Fruit fly (Drosophila melanogaster): ENCODE measurements around the gene CG12795.

CG12795 gene

dm6 chr2L:3475168-3475567 lies 22.9 kb downstream of the CG12795 start:
- TF ChIP-seq CG7045 (GFP tag; optimal IDR thresholded peaks at IDR 0.05) (no peak), Crg-1 (GFP tag; optimal IDR thresholded peaks at IDR 0.05) (no peak), CG33017 (tag; optimal IDR thresholded peaks at IDR 0.05) (no peak), bab1 (GFP tag; optimal IDR thresholded peaks at IDR 0.05) (no peak), CG7101 (tag; optimal IDR thresholded peaks at IDR 0.05) (no peak), toe (GFP tag; optimal IDR thresholded peaks at IDR 0.05) (no peak), CG12768 (GFP tag; optimal IDR thresholded peaks at IDR 0.05) (no peak), cic (GFP tag; optimal IDR thresholded peaks at IDR 0.05) (no peak), pad (GFP tag; optimal IDR thresholded peaks at IDR 0.05) (no peak), CG5204 (GFP tag; optimal IDR thresholded peaks at IDR 0.05) (no peak), tj (GFP tag; optimal IDR thresholded peaks at IDR 0.05) (no peak), CG14711 (tag; optimal IDR thresholded peaks at IDR 0.05) (no peak), Mnt (GFP tag; optimal IDR thresholded peaks at IDR 0.05) (no peak), cnc (optimal IDR thresholded peaks at IDR 0.05) (no peak), ovo (GFP tag; optimal IDR thresholded peaks at IDR 0.05) (no peak), CG1620 (GFP tag; optimal IDR thresholded peaks at IDR 0.05) (no peak)

- TF ChIP-seq CG33017 (tag; optimal IDR thresholded peaks at IDR 0.05) = no peak
- no peak for TF ChIP-seq toe (GFP tag; optimal IDR thresholded peaks at IDR 0.05)
- no peak for TF ChIP-seq CG7101 (tag; optimal IDR thresholded peaks at IDR 0.05)
- TF ChIP-seq CG11617 (GFP tag; optimal IDR thresholded peaks at IDR 0.05) = no peak
- no peak for TF ChIP-seq Crg-1 (GFP tag; optimal IDR thresholded peaks at IDR 0.05)
- no peak for TF ChIP-seq CG1620 (GFP tag; optimal IDR thresholded peaks at IDR 0.05)
- no peak for TF ChIP-seq CG14711 (tag; optimal IDR thresholded peaks at IDR 0.05)
- TF ChIP-seq Clk (GFP tag; optimal IDR thresholded peaks at IDR 0.05) = no peak
- TF ChIP-seq Mnt (GFP tag; optimal IDR thresholded peaks at IDR 0.05) = no peak
- TF ChIP-seq Hr96 (GFP tag; optimal IDR thresholded peaks at IDR 0.05) = no peak
- no peak for TF ChIP-seq tj (GFP tag; optimal IDR thresholded peaks at IDR 0.05)
- TF ChIP-seq pad (GFP tag; optimal IDR thresholded peaks at IDR 0.05) = no peak
- TF ChIP-seq cic (GFP tag; optimal IDR thresholded peaks at IDR 0.05) = no peak
- no peak for TF ChIP-seq CG5204 (GFP tag; optimal IDR thresholded peaks at IDR 0.05)
- no peak for TF ChIP-seq kay (GFP tag; ENCODE audit: borderline replicate concordance)
These were observed 23.7 kb downstream of the CG12795 start for dm6 chr2L:3475948-3476347.

dm6 chr2L:3476399-3477056 lies 24.3 kb downstream of the CG12795 start:
- TF ChIP-seq bab1 (GFP tag; optimal IDR thresholded peaks at IDR 0.05) (no peak), cnc (optimal IDR thresholded peaks at IDR 0.05) (peak; percentile 64 to 78), Mnt (GFP tag; optimal IDR thresholded peaks at IDR 0.05) (peak; percentile 19)

- TF ChIP-seq CG11617 (GFP tag; optimal IDR thresholded peaks at IDR 0.05) (peak; percentile 24), CG7045 (GFP tag; optimal IDR thresholded peaks at IDR 0.05) (peak; percentile 52), CG14711 (tag; optimal IDR thresholded peaks at IDR 0.05) (no peak), cnc (optimal IDR thresholded peaks at IDR 0.05) (peak in 1 of 2 experiments; percentile 8), Clk (GFP tag; optimal IDR thresholded peaks at IDR 0.05) (no peak), Hr96 (GFP tag; optimal IDR thresholded peaks at IDR 0.05) (peak; percentile 28), pad (GFP tag; optimal IDR thresholded peaks at IDR 0.05) (no peak), Mnt (GFP tag; optimal IDR thresholded peaks at IDR 0.05) (no peak), ovo (GFP tag; optimal IDR thresholded peaks at IDR 0.05) (no peak), bab1 (GFP tag; optimal IDR thresholded peaks at IDR 0.05) (peak; percentile 7), CG5204 (GFP tag; optimal IDR thresholded peaks at IDR 0.05) (peak; percentile 66), CG7101 (tag; optimal IDR thresholded peaks at IDR 0.05) (no peak), CG12768 (GFP tag; optimal IDR thresholded peaks at IDR 0.05) (no peak), toe (GFP tag; optimal IDR thresholded peaks at IDR 0.05) (no peak), CG1620 (GFP tag; optimal IDR thresholded peaks at IDR 0.05) (no peak), Crg-1 (GFP tag; optimal IDR thresholded peaks at IDR 0.05) (no peak), kay (GFP tag; ENCODE audit: borderline replicate concordance) (no peak), cic (GFP tag; optimal IDR thresholded peaks at IDR 0.05) (no peak), tj (GFP tag; optimal IDR thresholded peaks at IDR 0.05) (no peak), CG33017 (tag; optimal IDR thresholded peaks at IDR 0.05) (no peak)
These were observed 24.9 kb downstream of the CG12795 start for dm6 chr2L:3477057-3477755.

dm6 chr2L:3478034-3478880 lies 26.0 kb downstream of the CG12795 start, which contains the start of gene Thor:
Gene Thor (plus strand): TSS chr2L:3478434.
- TF ChIP-seq kay (GFP tag; ENCODE audit: borderline replicate concordance) (peak; percentile 99), CG14711 (tag; optimal IDR thresholded peaks at IDR 0.05) (peak; percentile 37), CG7045 (GFP tag; optimal IDR thresholded peaks at IDR 0.05) (peak; percentile 81), CG7101 (tag; optimal IDR thresholded peaks at IDR 0.05) (peak; percentile 68), Clk (GFP tag; optimal IDR thresholded peaks at IDR 0.05) (peak; percentile 79), ovo (GFP tag; optimal IDR thresholded peaks at IDR 0.05) (peak; percentile 82), bab1 (GFP tag; optimal IDR thresholded peaks at IDR 0.05) (peak; percentile 73), toe (GFP tag; optimal IDR thresholded peaks at IDR 0.05) (peak; percentile 57), Hr96 (GFP tag; optimal IDR thresholded peaks at IDR 0.05) (peak; percentile 82), CG33017 (tag; optimal IDR thresholded peaks at IDR 0.05) (peak; percentile 84), cnc (optimal IDR thresholded peaks at IDR 0.05) (peak in 1 of 2 experiments; percentile 55), cic (GFP tag; optimal IDR thresholded peaks at IDR 0.05) (peak; percentile 96), CG12768 (GFP tag; optimal IDR thresholded peaks at IDR 0.05) (peak; percentile 87), CG5204 (GFP tag; optimal IDR thresholded peaks at IDR 0.05) (peak; percentile 59), CG1620 (GFP tag; optimal IDR thresholded peaks at IDR 0.05) (peak; percentile 65), Crg-1 (GFP tag; optimal IDR thresholded peaks at IDR 0.05) (peak; percentile 83), tj (GFP tag; optimal IDR thresholded peaks at IDR 0.05) (peak; percentile 83), pad (GFP tag; optimal IDR thresholded peaks at IDR 0.05) (peak; percentile 87), CG11617 (GFP tag; optimal IDR thresholded peaks at IDR 0.05) (peak; percentile 75), Mnt (GFP tag; optimal IDR thresholded peaks at IDR 0.05) (peak; percentile 87)
